Worm (Caenorhabditis elegans): ENCODE measurements around the gene let-23.

The let-23 gene

ce11 chrII:9237719-9238118, 40.4 kb downstream of the let-23 start:
- TF ChIP-seq flt-1 (GFP tag; IDR thresholded peaks at IDR 0.05) (no peak), klf-2 (GFP tag; conservative IDR thresholded peaks at IDR 0.05) (no peak), med-1 (GFP tag; optimal IDR thresholded peaks at IDR 0.05; ENCODE audit: insufficient read depth) (no peak)

- no peak for TF ChIP-seq ztf-29 (GFP tag; IDR thresholded peaks at IDR 0.05)
- TF ChIP-seq ref-1 (GFP tag; conservative IDR thresholded peaks at IDR 0.05): no peak
- TF ChIP-seq ztf-23 (GFP tag; IDR thresholded peaks at IDR 0.05): no peak
Measured at ce11 chrII:9241610-9242009, 44.3 kb downstream of the let-23 start.

ce11 chrII:9242804-9243203, 45.5 kb downstream of the let-23 start:
- TF ChIP-seq ztf-23 (GFP tag; IDR thresholded peaks at IDR 0.05): no peak
- no peak for TF ChIP-seq tab-1 (GFP tag; IDR thresholded peaks at IDR 0.05)
- TF ChIP-seq flt-1 (GFP tag; IDR thresholded peaks at IDR 0.05): no peak
- no peak for TF ChIP-seq T22C8.4 (GFP tag; IDR thresholded peaks at IDR 0.05)
- no peak for TF ChIP-seq ztf-29 (GFP tag; IDR thresholded peaks at IDR 0.05)
- no peak for TF ChIP-seq med-1 (GFP tag; optimal IDR thresholded peaks at IDR 0.05; ENCODE audit: insufficient read depth)
- no peak for TF ChIP-seq ref-1 (GFP tag; conservative IDR thresholded peaks at IDR 0.05)
- TF ChIP-seq cog-1 (tag; optimal IDR thresholded peaks at IDR 0.05): no peak
- TF ChIP-seq klf-2 (GFP tag; conservative IDR thresholded peaks at IDR 0.05): no peak

ce11 chrII:9246648-9247047, 49.3 kb downstream of the let-23 start, which contains the start of gene T26C5.5:
TSS of gene T26C5.5 (minus strand) at chrII:9246748.
- TF ChIP-seq ref-1 (GFP tag; conservative IDR thresholded peaks at IDR 0.05) (no peak), ztf-29 (GFP tag; IDR thresholded peaks at IDR 0.05) (no peak), med-1 (GFP tag; optimal IDR thresholded peaks at IDR 0.05; ENCODE audit: insufficient read depth) (no peak), tab-1 (GFP tag; IDR thresholded peaks at IDR 0.05) (no peak), flt-1 (GFP tag; IDR thresholded peaks at IDR 0.05) (no peak), T22C8.4 (GFP tag; IDR thresholded peaks at IDR 0.05) (no peak), klf-2 (GFP tag; conservative IDR thresholded peaks at IDR 0.05) (no peak)

ce11 chrII:9250422-9250821, 53.1 kb downstream of the let-23 start, which contains the start of gene T26C5.4:
TSS of gene T26C5.4 (minus strand) at chrII:9250522.
- no peak for TF ChIP-seq med-1 (GFP tag; optimal IDR thresholded peaks at IDR 0.05; ENCODE audit: insufficient read depth)
- no peak for TF ChIP-seq flt-1 (GFP tag; IDR thresholded peaks at IDR 0.05)
- TF ChIP-seq T22C8.4 (GFP tag; IDR thresholded peaks at IDR 0.05): no peak
- TF ChIP-seq klf-2 (GFP tag; conservative IDR thresholded peaks at IDR 0.05): no peak
- TF ChIP-seq tab-1 (GFP tag; IDR thresholded peaks at IDR 0.05): no peak
- TF ChIP-seq cog-1 (tag; optimal IDR thresholded peaks at IDR 0.05): no peak
- TF ChIP-seq ref-1 (GFP tag; conservative IDR thresholded peaks at IDR 0.05): no peak
- TF ChIP-seq ztf-23 (GFP tag; IDR thresholded peaks at IDR 0.05): no peak
- TF ChIP-seq ztf-29 (GFP tag; IDR thresholded peaks at IDR 0.05): no peak

ce11 chrII:9251529-9251928, 54.2 kb downstream of the let-23 start:
- no peak for TF ChIP-seq ztf-29 (GFP tag; IDR thresholded peaks at IDR 0.05)
- no peak for TF ChIP-seq med-1 (GFP tag; optimal IDR thresholded peaks at IDR 0.05; ENCODE audit: insufficient read depth)
- no peak for TF ChIP-seq klf-2 (GFP tag; conservative IDR thresholded peaks at IDR 0.05)
- no peak for TF ChIP-seq flt-1 (GFP tag; IDR thresholded peaks at IDR 0.05)
- no peak for TF ChIP-seq tab-1 (GFP tag; IDR thresholded peaks at IDR 0.05)
- TF ChIP-seq ref-1 (GFP tag; conservative IDR thresholded peaks at IDR 0.05): no peak
- no peak for TF ChIP-seq ztf-23 (GFP tag; IDR thresholded peaks at IDR 0.05)
- no peak for TF ChIP-seq cog-1 (tag; optimal IDR thresholded peaks at IDR 0.05)
- no peak for TF ChIP-seq T22C8.4 (GFP tag; IDR thresholded peaks at IDR 0.05)

ce11 chrII:9254187-9254586, 56.9 kb downstream of the let-23 start, which contains the start of gene nlp-82:
TSS of gene nlp-82 (minus strand) at chrII:9254287.
- TF ChIP-seq T22C8.4 (GFP tag; IDR thresholded peaks at IDR 0.05) (no peak), ztf-29 (GFP tag; IDR thresholded peaks at IDR 0.05) (no peak), ref-1 (GFP tag; conservative IDR thresholded peaks at IDR 0.05) (no peak), tab-1 (GFP tag; IDR thresholded peaks at IDR 0.05) (no peak), ztf-23 (GFP tag; IDR thresholded peaks at IDR 0.05) (no peak), flt-1 (GFP tag; IDR thresholded peaks at IDR 0.05) (no peak), med-1 (GFP tag; optimal IDR thresholded peaks at IDR 0.05; ENCODE audit: insufficient read depth) (no peak), cog-1 (tag; optimal IDR thresholded peaks at IDR 0.05) (no peak), klf-2 (GFP tag; conservative IDR thresholded peaks at IDR 0.05) (no peak)
